Worm (Caenorhabditis elegans): ENCODE results near the gene lec-5.

ce11 chrII:5852007-5852406 lies 11.1 kb upstream of the lec-5 start, which contains the start of gene H41C03.2:
- TF ChIP-seq hmg-20 (GFP tag; IDR thresholded peaks at IDR 0.05) (no peak), unc-130 (GFP tag; optimal IDR thresholded peaks at IDR 0.05) (no peak), F22D6.2 (tag; optimal IDR thresholded peaks at IDR 0.05) (no peak), sdz-38 (tag; optimal IDR thresholded peaks at IDR 0.05) (no peak), ama-1 (optimal IDR thresholded peaks at IDR 0.05) (no peak), ama-1 (GFP tag; optimal IDR thresholded peaks at IDR 0.05) (no peak), madf-3 (GFP tag; IDR thresholded peaks at IDR 0.05) (no peak), madf-10 (tag; optimal IDR thresholded peaks at IDR 0.05) (no peak), sea-2 (GFP tag; IDR thresholded peaks at IDR 0.05) (no peak)
